Fruit fly (Drosophila melanogaster): ENCODE results near the gene Toll-6.

Gene Toll-6

dm6 chr3L:15352483-15352882 lies 16.0 kb downstream of the Toll-6 start:
- TF ChIP-seq pdm3 (GFP tag; optimal IDR thresholded peaks at IDR 0.05) (no peak), lz (GFP tag; optimal IDR thresholded peaks at IDR 0.05) (no peak), Ets21C (GFP tag; optimal IDR thresholded peaks at IDR 0.05) (no peak), svp (GFP tag) (peak; percentile 48)

dm6 chr3L:15353739-15354138 lies 17.2 kb downstream of the Toll-6 start:
- TF ChIP-seq Lpt (GFP tag; optimal IDR thresholded peaks at IDR 0.05) (no peak), Sox15 (GFP tag; optimal IDR thresholded peaks at IDR 0.05) (no peak), acj6 (GFP tag; optimal IDR thresholded peaks at IDR 0.05) (no peak)

dm6 chr3L:15354763-15355162 lies 18.3 kb downstream of the Toll-6 start:
- TF ChIP-seq dsx (GFP tag; optimal IDR thresholded peaks at IDR 0.05; ENCODE audit: poor library complexity, severe bottlenecking) (no peak), Hr39 (GFP tag; optimal IDR thresholded peaks at IDR 0.05) (no peak), Eip93F (GFP tag; optimal IDR thresholded peaks at IDR 0.05) (no peak), CG8319 (GFP tag; optimal IDR thresholded peaks at IDR 0.05) (no peak), CG6808 (GFP tag; optimal IDR thresholded peaks at IDR 0.05) (no peak), dac (GFP tag; optimal IDR thresholded peaks at IDR 0.05) (no peak), CG10669 (GFP tag; optimal IDR thresholded peaks at IDR 0.05) (no peak), Ets21C (GFP tag; optimal IDR thresholded peaks at IDR 0.05) (no peak), Eip75B (GFP tag; optimal IDR thresholded peaks at IDR 0.05) (no peak), CG11762 (GFP tag; optimal IDR thresholded peaks at IDR 0.05; ENCODE audit: insufficient read depth) (no peak), salr (GFP tag; optimal IDR thresholded peaks at IDR 0.05) (no peak), fd85E (GFP tag; optimal IDR thresholded peaks at IDR 0.05) (no peak), Met (GFP tag; optimal IDR thresholded peaks at IDR 0.05) (no peak), CG15336 (GFP tag; IDR thresholded peaks at IDR 0.05) (no peak), Hr4 (GFP tag; optimal IDR thresholded peaks at IDR 0.05) (no peak), Lpt (GFP tag; optimal IDR thresholded peaks at IDR 0.05) (no peak), lz (GFP tag; optimal IDR thresholded peaks at IDR 0.05) (no peak), CG16779 (tag; optimal IDR thresholded peaks at IDR 0.05) (no peak), svp (GFP tag) (no peak), CG4318 (GFP tag; optimal IDR thresholded peaks at IDR 0.05) (no peak)

dm6 chr3L:15357471-15357870 lies 21.0 kb downstream of the Toll-6 start:
- TF ChIP-seq CG11762 (GFP tag; optimal IDR thresholded peaks at IDR 0.05; ENCODE audit: insufficient read depth) = no peak
- TF ChIP-seq Met (GFP tag; optimal IDR thresholded peaks at IDR 0.05) = no peak

- TF ChIP-seq Sox102F (GFP tag; optimal IDR thresholded peaks at IDR 0.05) = no peak
- peak; percentile 6 for TF ChIP-seq Eip78C (GFP tag)
- no peak for TF ChIP-seq vri (GFP tag; optimal IDR thresholded peaks at IDR 0.05)
Observed at dm6 chr3L:15366310-15366709, 29.8 kb downstream of the Toll-6 start.

Data from whole organism, prepupa.